Worm (Caenorhabditis elegans): ENCODE results near the gene fah-1.

- no peak for TF ChIP-seq ztf-29 (GFP tag; IDR thresholded peaks at IDR 0.05)
- TF ChIP-seq ztf-23 (GFP tag; IDR thresholded peaks at IDR 0.05), result no peak
- TF ChIP-seq klf-2 (GFP tag; conservative IDR thresholded peaks at IDR 0.05), result no peak
- TF ChIP-seq cog-1 (tag; optimal IDR thresholded peaks at IDR 0.05), result no peak
- TF ChIP-seq flt-1 (GFP tag; IDR thresholded peaks at IDR 0.05), result no peak
- TF ChIP-seq med-1 (GFP tag; optimal IDR thresholded peaks at IDR 0.05; ENCODE audit: insufficient read depth), result no peak
These were observed 40.4 kb downstream of the fah-1 start for ce11 chrX:6408286-6408685.
